Worm (Caenorhabditis elegans) whole organism, L1 larva: Measurements from ENCODE around the gene clec-202.

Experiments used
- ceh-8 ChIP-seq: fragments of 200-800 bp; sonication (Bioruptor generic); optimal IDR thresholded peaks from 2 replicates; lab custom pipeline; 2018; ENCODE audit warnings: mild to moderate bottlenecking, missing genetic modification characterization, moderate library complexity, missing compliant biosample characterization
- elt-3 ChIP-seq, 6 experiments: fragments of 150-350 bp in 1 of 6; sonication (generic microtip); optimal IDR thresholded peaks; 2 replicates each; lab custom pipeline; 2017 to 2018; ENCODE audit warnings: missing biosample characterization in 6 of 6, missing genetic modification characterization in 6 of 6, inconsistent platforms in 1 of 6
- fkh-8 ChIP-seq: sonication (generic microtip); optimal IDR thresholded peaks from 2 replicates; lab custom pipeline; 2016; ENCODE audit warnings: mild to moderate bottlenecking, missing genetic modification characterization, missing compliant biosample characterization
- lin-13 ChIP-seq: fragments of 150-350 bp; optimal IDR thresholded peaks from 2 replicates; lab custom pipeline; 2014; ENCODE audit warnings: missing biosample characterization, missing genetic modification reagents, missing genetic modification characterization
- nhr-47 ChIP-seq: sonication (generic microtip); optimal IDR thresholded peaks from 2 replicates; lab custom pipeline; 2016; ENCODE audit warnings: mild to moderate bottlenecking, missing genetic modification characterization, moderate library complexity, missing compliant biosample characterization
- nhr-76 ChIP-seq: sonication (generic microtip); optimal IDR thresholded peaks from 2 replicates; lab custom pipeline; 2017; ENCODE audit warnings: missing biosample characterization, missing genetic modification characterization
- sox-4 ChIP-seq: sonication (generic microtip); optimal IDR thresholded peaks from 2 replicates; lab custom pipeline; 2016; ENCODE audit warnings: missing genetic modification characterization, missing compliant biosample characterization
- sup-37 ChIP-seq: fragments of 200-800 bp; sonication (Bioruptor generic); optimal IDR thresholded peaks from 2 replicates; lab custom pipeline; 2018; ENCODE audit warnings: mild to moderate bottlenecking, missing genetic modification characterization, missing compliant biosample characterization
- ztf-4 ChIP-seq: fragments of 150-350 bp; optimal IDR thresholded peaks from 2 replicates; lab custom pipeline; 2014; ENCODE audit warnings: missing biosample characterization, missing genetic modification characterization

ce11 chrIV:17331100-17331577 lies 30.1 kb upstream of the clec-202 start, which contains the start of gene C49C3.6:
- TF ChIP-seq fkh-8 (tag; lab: Kevin White, UChicago) (no peak), elt-3 (tag; optimal IDR thresholded peaks at IDR 0.05; lab: Kevin White, UChicago) (no peak), ceh-8 (GFP tag; lab: Kevin White, UChicago) (no peak), sup-37 (no peak), lin-13 (GFP tag; lab: Kevin White, UChicago) (no peak), nhr-76 (tag; lab: Kevin White, UChicago) (no peak), ztf-4 (tag; lab: Kevin White, UChicago) (no peak), nhr-47 (tag; lab: Kevin White, UChicago) (peak; percentile 0), sox-4 (no peak)
